Worm (Caenorhabditis elegans): ENCODE data around the gene mrpl-11.

- TF ChIP-seq skn-1 (tag; optimal IDR thresholded peaks at IDR 0.05), result no peak
- TF ChIP-seq ama-1 (optimal IDR thresholded peaks at IDR 0.05), result no peak
- TF ChIP-seq nhr-129 (tag; optimal IDR thresholded peaks at IDR 0.05), result no peak
These were observed 42.4 kb upstream of the mrpl-11 start, which contains the start of gene pgl-2 for ce11 chrIII:8674980-8675485.

Data from whole organism, L2 larva.